Worm (Caenorhabditis elegans) whole organism, L3 larva: ENCODE data around the gene pqn-70.

Experiments used
- R02D3.7 ChIP-seq: fragments of 150-350 bp; optimal IDR thresholded peaks from 2 replicates; lab custom pipeline; 2014; ENCODE audit warnings: missing biosample characterization, missing genetic modification characterization
- aly-2 ChIP-seq: fragments of 150-350 bp; optimal IDR thresholded peaks from 2 replicates; lab custom pipeline; 2014; ENCODE audit warnings: missing biosample characterization, missing genetic modification characterization
- ama-1 ChIP-seq: fragments of 150-350 bp; optimal IDR thresholded peaks from 2 replicates; lab custom pipeline; 2018
- ceh-16 ChIP-seq: sonication (generic microtip); optimal IDR thresholded peaks from 2 replicates; lab custom pipeline; 2017; ENCODE audit warnings: missing biosample characterization, missing genetic modification characterization
- ceh-28 ChIP-seq: fragments of 150-350 bp; optimal IDR thresholded peaks from 2 replicates; lab custom pipeline; 2014; ENCODE audit warnings: missing biosample characterization, missing genetic modification reagents, missing genetic modification characterization
- ceh-82 ChIP-seq: fragments of 150-350 bp; optimal IDR thresholded peaks from 2 replicates; lab custom pipeline; 2014; ENCODE audit warnings: missing biosample characterization, missing genetic modification characterization
- ceh-9 ChIP-seq: sonication (generic microtip); optimal IDR thresholded peaks from 2 replicates; lab custom pipeline; 2018; ENCODE audit warnings: missing biosample characterization, missing genetic modification characterization
- daf-12 ChIP-seq: fragments of 150-350 bp; optimal IDR thresholded peaks from 2 replicates; lab custom pipeline; 2014; ENCODE audit warnings: missing biosample characterization, missing genetic modification reagents, missing genetic modification characterization
- egl-5 ChIP-seq: fragments of 150-350 bp; optimal IDR thresholded peaks from 2 replicates; lab custom pipeline; 2017; ENCODE audit warnings: missing biosample characterization, missing genetic modification reagents, missing genetic modification characterization, inconsistent platforms
- elt-2 ChIP-seq: sonication (generic microtip); optimal IDR thresholded peaks from 2 replicates; lab custom pipeline; 2016; ENCODE audit warnings: missing genetic modification reagents, mild to moderate bottlenecking, missing genetic modification characterization, missing compliant biosample characterization
- elt-3 ChIP-seq, 3 experiments: fragments of 150-350 bp in 1 of 3; sonication (generic microtip) in 2 of 3; optimal IDR thresholded peaks; 2 replicates in 2 of 3; 4 replicates in 1 of 3; lab custom pipeline; 2014 to 2017; ENCODE audit warnings: missing biosample characterization in 3 of 3, missing genetic modification characterization in 3 of 3
- fkh-2 ChIP-seq: fragments of 150-350 bp; optimal IDR thresholded peaks from 2 replicates; lab custom pipeline; 2014; ENCODE audit warnings: missing biosample characterization, missing genetic modification reagents, missing genetic modification characterization
- jun-1 ChIP-seq: fragments of 150-350 bp; optimal IDR thresholded peaks from 2 replicates; lab custom pipeline; 2014; ENCODE audit warnings: missing biosample characterization, missing genetic modification reagents, missing genetic modification characterization
- lin-39 ChIP-seq: fragments of 150-350 bp; optimal IDR thresholded peaks from 2 replicates; lab custom pipeline; 2018; ENCODE audit warnings: missing biosample characterization, missing genetic modification reagents, missing genetic modification characterization
- lsy-12 ChIP-seq: sonication (generic microtip); optimal IDR thresholded peaks from 2 replicates; lab custom pipeline; 2016; ENCODE audit warnings: mild to moderate bottlenecking, missing genetic modification characterization, missing compliant biosample characterization
- mdl-1 ChIP-seq: fragments of 150-350 bp; optimal IDR thresholded peaks from 2 replicates; lab custom pipeline; 2014; ENCODE audit warnings: missing biosample characterization, missing genetic modification characterization
- nfya-1 ChIP-seq: sonication (generic microtip); optimal IDR thresholded peaks from 2 replicates; lab custom pipeline; 2017; ENCODE audit warnings: missing genetic modification characterization, mild to moderate bottlenecking, missing compliant biosample characterization, antibody characterized with exemption, moderate library complexity; ENCODE audit not compliant: insufficient read depth
- nhr-12 ChIP-seq: fragments of 150-350 bp; optimal IDR thresholded peaks from 2 replicates; lab custom pipeline; 2014; ENCODE audit warnings: missing biosample characterization, missing genetic modification characterization
- nhr-23 ChIP-seq: fragments of 150-350 bp; optimal IDR thresholded peaks from 2 replicates; lab custom pipeline; 2014; ENCODE audit warnings: missing biosample characterization, missing genetic modification reagents, missing genetic modification characterization
- nhr-25 ChIP-seq: sonication (generic microtip); optimal IDR thresholded peaks from 2 replicates; lab custom pipeline; 2017; ENCODE audit warnings: missing biosample characterization, missing genetic modification characterization
- nhr-28 ChIP-seq: fragments of 150-350 bp; optimal IDR thresholded peaks from 2 replicates; lab custom pipeline; 2014; ENCODE audit warnings: missing biosample characterization, missing genetic modification characterization
- nhr-43 ChIP-seq: sonication (generic microtip); optimal IDR thresholded peaks from 2 replicates; lab custom pipeline; 2016; ENCODE audit warnings: mild to moderate bottlenecking, missing genetic modification characterization, missing compliant biosample characterization; ENCODE audit not compliant: poor library complexity, severe bottlenecking
- nhr-67 ChIP-seq: fragments of 150-350 bp; optimal IDR thresholded peaks from 2 replicates; lab custom pipeline; 2014; ENCODE audit warnings: missing biosample characterization, missing genetic modification characterization
- nhr-76 ChIP-seq: fragments of 150-350 bp; sonication (generic microtip); optimal IDR thresholded peaks from 5 replicates; lab custom pipeline; 2014; ENCODE audit warnings: missing biosample characterization, missing genetic modification characterization
- nhr-77 ChIP-seq: fragments of 150-350 bp; optimal IDR thresholded peaks from 2 replicates; lab custom pipeline; 2014; ENCODE audit warnings: missing biosample characterization, missing genetic modification characterization
- pqm-1 ChIP-seq: fragments of 150-350 bp; optimal IDR thresholded peaks from 2 replicates; lab custom pipeline; 2017; ENCODE audit warnings: missing biosample characterization, missing genetic modification characterization, inconsistent platforms
- sea-2 ChIP-seq: fragments of 150-350 bp; sonication (generic microtip); optimal IDR thresholded peaks from 4 replicates; lab custom pipeline; 2014; ENCODE audit warnings: missing biosample characterization, missing genetic modification reagents, missing genetic modification characterization
- snpc-4 ChIP-seq: fragments of 150-350 bp; optimal IDR thresholded peaks from 2 replicates; lab custom pipeline; 2014; ENCODE audit warnings: missing biosample characterization, missing genetic modification characterization
- tbx-2 ChIP-seq: sonication (generic microtip); optimal IDR thresholded peaks from 2 replicates; lab custom pipeline; 2016; ENCODE audit warnings: mild to moderate bottlenecking, missing genetic modification characterization, missing compliant biosample characterization
- zag-1 ChIP-seq: fragments of 150-350 bp; optimal IDR thresholded peaks from 2 replicates; lab custom pipeline; 2014; ENCODE audit warnings: missing biosample characterization, missing genetic modification characterization
- ztf-11 ChIP-seq: fragments of 150-350 bp; optimal IDR thresholded peaks from 2 replicates; lab custom pipeline; 2014; ENCODE audit warnings: missing biosample characterization, missing genetic modification characterization

pqn-70 gene

ce11 chrV:11180951-11181350 lies 47.6 kb downstream of the pqn-70 start:
- TF ChIP-seq ztf-11 (tag; lab: Kevin White, UChicago) (no peak), mdl-1 (tag; lab: Kevin White, UChicago) (no peak), elt-2 (tag; lab: Kevin White, UChicago) (no peak), sea-2 (GFP tag; lab: Kevin White, UChicago) (no peak), ceh-82 (tag; lab: Kevin White, UChicago) (no peak), nhr-43 (no peak), pqm-1 (tag; lab: Kevin White, UChicago) (no peak), nhr-23 (no peak), lin-39 (tag; lab: Kevin White, UChicago) (no peak), nhr-76 (no peak), tbx-2 (tag; lab: Kevin White, UChicago) (no peak), nhr-28 (no peak), egl-5 (no peak), fkh-2 (tag; lab: Kevin White, UChicago) (no peak), nhr-67 (no peak), ceh-16 (no peak), snpc-4 (tag; lab: Kevin White, UChicago) (no peak), nhr-25 (tag; lab: Kevin White, UChicago) (no peak)

ce11 chrV:11177577-11177976 lies 50.9 kb downstream of the pqn-70 start, which contains the start of gene gpa-1:
TSS of gene gpa-1 (minus strand) at chrV:11177677.
- TF ChIP-seq lsy-12 (tag; lab: Kevin White, UChicago) (no peak), ceh-28 (tag; lab: Kevin White, UChicago) (no peak), jun-1 (no peak), aly-2 (tag; lab: Kevin White, UChicago) (no peak), tbx-2 (tag; lab: Kevin White, UChicago) (no peak), elt-3 (tag; optimal IDR thresholded peaks at IDR 0.05; lab: Kevin White, UChicago) (no peak), nhr-67 (no peak), nhr-25 (tag; lab: Kevin White, UChicago) (no peak), zag-1 (no peak), daf-12 (tag; lab: Kevin White, UChicago) (no peak), ceh-9 (tag; lab: Kevin White, UChicago) (no peak), ztf-11 (tag; lab: Kevin White, UChicago) (no peak), nhr-12 (tag; lab: Kevin White, UChicago) (no peak), fkh-2 (tag; lab: Kevin White, UChicago) (no peak), mdl-1 (tag; lab: Kevin White, UChicago) (no peak)

ce11 chrV:11176693-11177304 lies 51.7 kb downstream of the pqn-70 start:
- TF ChIP-seq R02D3.7 (tag; lab: Kevin White, UChicago) (peak; percentile 5), ama-1 (peak; percentile 47), elt-2 (tag; lab: Kevin White, UChicago) (peak; percentile 76), snpc-4 (tag; lab: Kevin White, UChicago) (peak; percentile 97), pqm-1 (tag; lab: Kevin White, UChicago) (peak; percentile 65), nhr-77 (peak; percentile 38), nfya-1 (tag; lab: Kevin White, UChicago) (peak; percentile 14), nhr-43 (peak; percentile 61)
